Fruit fly (Drosophila melanogaster) whole organism, wandering third instar larva: ENCODE data around the gene slou.

Source experiments
- CG32264 ChIP-seq: fragments of 200-800 bp; sonication (Bioruptor generic); optimal IDR thresholded peaks from 2 replicates; lab custom pipeline; 2016; ENCODE audit warnings: missing biosample characterization, missing genetic modification characterization
- Hr78 ChIP-seq: fragments of >200 bp; optimal IDR thresholded peaks from 2 replicates; lab custom pipeline; 2017; ENCODE audit warnings: missing biosample characterization, missing genetic modification characterization
- N ChIP-seq: fragments of >200 bp; optimal IDR thresholded peaks from 2 replicates; lab custom pipeline; 2018; ENCODE audit warnings: missing biosample characterization, missing external identifiers, missing genetic modification characterization
- h ChIP-seq: fragments of 200-800 bp; sonication (Bioruptor generic); optimal IDR thresholded peaks from 3 replicates; lab custom pipeline; 2016; ENCODE audit warnings: missing biosample characterization, mild to moderate bottlenecking, missing genetic modification characterization
- lola ChIP-seq: fragments of >200 bp; optimal IDR thresholded peaks from 2 replicates; lab custom pipeline; 2017; ENCODE audit warnings: missing biosample characterization, missing genetic modification characterization

DNA sequence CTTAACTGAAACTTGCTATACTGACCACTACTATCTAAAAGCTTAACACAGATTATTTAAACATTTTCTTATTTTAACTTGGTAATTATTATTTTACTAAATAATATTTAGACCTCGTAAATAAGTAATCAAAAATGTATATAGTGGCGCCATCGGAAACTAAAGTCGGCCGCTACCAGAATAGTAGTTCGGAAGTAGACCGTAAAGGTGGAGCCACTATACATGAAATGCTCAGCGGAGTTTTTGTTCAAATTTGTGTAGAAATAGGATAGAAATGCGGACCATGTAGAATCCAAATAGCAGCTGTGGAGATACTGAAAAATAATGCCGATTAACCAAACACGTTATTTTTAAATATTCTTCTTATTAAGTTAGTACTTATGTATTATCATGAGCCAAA, 36.8 kb downstream of the slou start:
- TF ChIP-seq CG32264 (GFP tag; lab: Kevin White, UChicago) (peak; percentile 68), Hr78 (GFP tag; lab: Kevin White, UChicago) (no peak), h (peak; percentile 96), lola (GFP tag; lab: Kevin White, UChicago) (no peak), N (GFP tag; lab: Kevin White, UChicago) (no peak)
